Fruit fly (Drosophila melanogaster): ENCODE data around the gene sima.

sima gene

dm6 chr3R:30021009-30021408, 37.1 kb upstream of the sima start (continued):
- TF ChIP-seq CG10669 (GFP tag; optimal IDR thresholded peaks at IDR 0.05) = peak; percentile 9
- TF ChIP-seq fd59A (GFP tag; optimal IDR thresholded peaks at IDR 0.05) = peak; percentile 25
- peak; percentile 11 for TF ChIP-seq lz (GFP tag; optimal IDR thresholded peaks at IDR 0.05)

dm6 chr3R:30021559-30022451, 36.3 kb upstream of the sima start, which contains the start of gene Mgat2:
Gene Mgat2, minus strand, starts transcription at chr3R:30022221.
- no peak for TF ChIP-seq CG4318 (GFP tag; optimal IDR thresholded peaks at IDR 0.05)
- no peak for TF ChIP-seq CG11294 (GFP tag; IDR thresholded peaks at IDR 0.05)
- no peak for TF ChIP-seq Gug (GFP tag; IDR thresholded peaks at IDR 0.05)
- TF ChIP-seq CG7368 (GFP tag; optimal IDR thresholded peaks at IDR 0.05) = no peak
- no peak for TF ChIP-seq Sox14 (GFP tag; optimal IDR thresholded peaks at IDR 0.05)
- TF ChIP-seq dsx (GFP tag; optimal IDR thresholded peaks at IDR 0.05; ENCODE audit: poor library complexity, severe bottlenecking) = no peak
- peak; percentile 68 for TF ChIP-seq Lpt (GFP tag; optimal IDR thresholded peaks at IDR 0.05)
- TF ChIP-seq CG31627 (GFP tag; optimal IDR thresholded peaks at IDR 0.05) = no peak
- no peak for TF ChIP-seq ss (GFP tag; optimal IDR thresholded peaks at IDR 0.05)
- no peak for TF ChIP-seq Hr39 (GFP tag; optimal IDR thresholded peaks at IDR 0.05)
- no peak for TF ChIP-seq CG11902 (GFP tag; optimal IDR thresholded peaks at IDR 0.05)
- TF ChIP-seq cyc (GFP tag; optimal IDR thresholded peaks at IDR 0.05) = no peak
- TF ChIP-seq Hr38 (GFP tag; optimal IDR thresholded peaks at IDR 0.05) = no peak
- no peak for TF ChIP-seq Hr4 (GFP tag; optimal IDR thresholded peaks at IDR 0.05)
- peak; percentile 99 for TF ChIP-seq Blimp-1 (GFP tag; optimal IDR thresholded peaks at IDR 0.05)
- no peak for TF ChIP-seq fd85E (GFP tag; optimal IDR thresholded peaks at IDR 0.05)
- no peak for TF ChIP-seq CG9139 (GFP tag; optimal IDR thresholded peaks at IDR 0.05)
- no peak for TF ChIP-seq CG6276 (GFP tag; optimal IDR thresholded peaks at IDR 0.05)
- TF ChIP-seq salr (GFP tag; optimal IDR thresholded peaks at IDR 0.05) = no peak
- TF ChIP-seq svp (GFP tag) = no peak
- TF ChIP-seq Sox102F (GFP tag; optimal IDR thresholded peaks at IDR 0.05) = no peak
- TF ChIP-seq CG6854 (GFP tag; optimal IDR thresholded peaks at IDR 0.05) = peak; percentile 92
- no peak for TF ChIP-seq achi (GFP tag; optimal IDR thresholded peaks at IDR 0.05)
- no peak; the same call in 1 of the 3 replicates for TF ChIP-seq CG6163 (GFP tag; IDR thresholded peaks at IDR 0.05)
- TF ChIP-seq CG8119 (GFP tag; IDR thresholded peaks at IDR 0.05) = peak; percentile 63; the same call in 2 of the 3 replicates
- TF ChIP-seq Smox (GFP tag; optimal IDR thresholded peaks at IDR 0.05) = no peak
- TF ChIP-seq topi (GFP tag; optimal IDR thresholded peaks at IDR 0.05) = peak; percentile 10
- no peak for TF ChIP-seq Ets96B (tag; optimal IDR thresholded peaks at IDR 0.05)
- no peak for TF ChIP-seq spab (GFP tag; optimal IDR thresholded peaks at IDR 0.05)
- peak; percentile 42 for TF ChIP-seq CG1621 (tag; optimal IDR thresholded peaks at IDR 0.05)
- peak; percentile 54 for TF ChIP-seq esn (GFP tag; optimal IDR thresholded peaks at IDR 0.05)
- TF ChIP-seq vri (GFP tag; optimal IDR thresholded peaks at IDR 0.05) = no peak
- TF ChIP-seq lz (GFP tag; optimal IDR thresholded peaks at IDR 0.05) = no peak
- no peak for TF ChIP-seq Sox15 (GFP tag; optimal IDR thresholded peaks at IDR 0.05)
- peak; percentile 50 for TF ChIP-seq CG16779 (tag; optimal IDR thresholded peaks at IDR 0.05)
- TF ChIP-seq CG11762 (GFP tag; optimal IDR thresholded peaks at IDR 0.05; ENCODE audit: insufficient read depth) = no peak
- peak; percentile 35 for TF ChIP-seq CG10669 (GFP tag; optimal IDR thresholded peaks at IDR 0.05)
- TF ChIP-seq CG8319 (GFP tag; optimal IDR thresholded peaks at IDR 0.05) = no peak
- TF ChIP-seq CG3919 (GFP tag; optimal IDR thresholded peaks at IDR 0.05) = no peak
- no peak for TF ChIP-seq Eip93F (GFP tag; optimal IDR thresholded peaks at IDR 0.05)
- no peak for TF ChIP-seq CG10631 (GFP tag; optimal IDR thresholded peaks at IDR 0.05)
- TF ChIP-seq Eip75B (GFP tag; optimal IDR thresholded peaks at IDR 0.05) = no peak
- no peak for TF ChIP-seq net (GFP tag; optimal IDR thresholded peaks at IDR 0.05)
- no peak for TF ChIP-seq CG6792 (GFP tag; optimal IDR thresholded peaks at IDR 0.05)
- no peak for TF ChIP-seq acj6 (GFP tag; optimal IDR thresholded peaks at IDR 0.05)
- no peak for TF ChIP-seq Ets21C (GFP tag; optimal IDR thresholded peaks at IDR 0.05)
- peak; percentile 4 for TF ChIP-seq CG34406 (GFP tag; optimal IDR thresholded peaks at IDR 0.05)
